Fruit fly (Drosophila melanogaster): ENCODE results near the gene PolD1.

The PolD1 gene

dm6 chr3L:16026065-16026789, 38.6 kb upstream of the PolD1 start (continued):
- TF ChIP-seq Spps (tag; optimal IDR thresholded peaks at IDR 0.05) (peak; percentile 72), CG7987 (GFP tag; optimal IDR thresholded peaks at IDR 0.05) (peak; percentile 66), hth (optimal IDR thresholded peaks at IDR 0.05) (no peak), br (optimal IDR thresholded peaks at IDR 0.05) (no peak), NC2β (GFP tag; optimal IDR thresholded peaks at IDR 0.05) (peak; percentile 72), Trl (optimal IDR thresholded peaks at IDR 0.05) (no peak), Trl (GFP tag; optimal IDR thresholded peaks at IDR 0.05) (peak; percentile 62), btn (GFP tag; optimal IDR thresholded peaks at IDR 0.05) (peak; percentile 19), cad (GFP tag; optimal IDR thresholded peaks at IDR 0.05) (no peak), Bteb2 (GFP tag; optimal IDR thresholded peaks at IDR 0.05) (no peak), HLH4C (GFP tag; IDR thresholded peaks at IDR 0.05; ENCODE audit: partially characterized antibody) (no peak), ken (GFP tag; IDR thresholded peaks at IDR 0.05) (no peak), mld (GFP tag; IDR thresholded peaks at IDR 0.05; ENCODE audit: partially characterized antibody) (no peak), CG18764 (GFP tag; optimal IDR thresholded peaks at IDR 0.05) (peak; percentile 58), CG6272 (GFP tag; IDR thresholded peaks at IDR 0.05) (no peak), pfk (GFP tag; optimal IDR thresholded peaks at IDR 0.05) (peak; percentile 60), BtbVII (GFP tag; optimal IDR thresholded peaks at IDR 0.05) (peak; percentile 65), CG15269 (tag; optimal IDR thresholded peaks at IDR 0.05) (peak; percentile 5), CG1233 (GFP tag; optimal IDR thresholded peaks at IDR 0.05) (peak; percentile 68), Sry-δ (GFP tag; optimal IDR thresholded peaks at IDR 0.05) (peak; percentile 12), nerfin-1 (tag; optimal IDR thresholded peaks at IDR 0.05) (peak; percentile 47), CG16779 (GFP tag; IDR thresholded peaks at IDR 0.05) (0 out of 2 replicates have a peak, but pooled peaks have one; percentile 22), CG3281 (GFP tag; optimal IDR thresholded peaks at IDR 0.05) (peak; percentile 39), CG9932 (GFP tag; IDR thresholded peaks at IDR 0.05) (no peak; the same call in none of the 2 replicates), CG3847 (GFP tag; IDR thresholded peaks at IDR 0.05) (no peak), Dbx (GFP tag; IDR thresholded peaks at IDR 0.05) (peak; percentile 54; the same call in 1 of the 3 replicates), tap (tag; optimal IDR thresholded peaks at IDR 0.05) (peak; percentile 17), HLH3B (GFP tag; IDR thresholded peaks at IDR 0.05) (peak; percentile 65; the same call in 1 of the 2 replicates), phol (tag; optimal IDR thresholded peaks at IDR 0.05) (peak; percentile 36), p53 (GFP tag; optimal IDR thresholded peaks at IDR 0.05) (peak; percentile 27), CG3995 (GFP tag; optimal IDR thresholded peaks at IDR 0.05) (no peak), CG14965 (GFP tag; optimal IDR thresholded peaks at IDR 0.05; ENCODE audit: borderline replicate concordance) (no peak), CG15479 (GFP tag; optimal IDR thresholded peaks at IDR 0.05) (no peak), CG7271 (tag; optimal IDR thresholded peaks at IDR 0.05) (peak; percentile 7), C15 (GFP tag; IDR thresholded peaks at IDR 0.05) (peak; percentile 11; the same call in 1 of the 3 replicates), eve (GFP tag; optimal IDR thresholded peaks at IDR 0.05) (peak in 1 of 2 experiments; percentile 63), Hr51 (GFP tag; optimal IDR thresholded peaks at IDR 0.05) (peak; percentile 33 to 68), ase (GFP tag; IDR thresholded peaks at IDR 0.05) (no peak), jing (GFP tag; optimal IDR thresholded peaks at IDR 0.05) (no peak), CG10959 (GFP tag; IDR thresholded peaks at IDR 0.05) (peak; percentile 27; the same call in 1 of the 2 replicates), CG16813 (GFP tag; IDR thresholded peaks at IDR 0.05; ENCODE audit: partially characterized antibody) (no peak), gem (tag; optimal IDR thresholded peaks at IDR 0.05) (peak; percentile 60), CG10366 (GFP tag; IDR thresholded peaks at IDR 0.05) (no peak; the same call in 1 of the 2 replicates), pnt (GFP tag; optimal IDR thresholded peaks at IDR 0.05) (peak; percentile 37), vnd (GFP tag; IDR thresholded peaks at IDR 0.05; ENCODE audit: partially characterized antibody) (no peak), CG16815 (GFP tag; optimal IDR thresholded peaks at IDR 0.05) (no peak), Jarid2 (GFP tag; optimal IDR thresholded peaks at IDR 0.05) (peak; percentile 75), zfh2 (GFP tag; optimal IDR thresholded peaks at IDR 0.05) (no peak), HmgD (GFP tag; optimal IDR thresholded peaks at IDR 0.05) (peak; percentile 38), Side (GFP tag; optimal IDR thresholded peaks at IDR 0.05) (peak; percentile 68)
